Worm (Caenorhabditis elegans): ENCODE measurements around the gene Y55F3C.9.

ce11 chrIV:760267-760666 is 32.3 kb upstream of the Y55F3C.9 start, which contains the start of gene gst-40:
- TF ChIP-seq mep-1 (tag; optimal IDR thresholded peaks at IDR 0.05) (no peak), pha-4 (tag; optimal IDR thresholded peaks at IDR 0.05) (no peak), mab-5 (tag; optimal IDR thresholded peaks at IDR 0.05) (no peak)

All from whole organism, mixed stage, embryonic.